Fruit fly (Drosophila melanogaster) ovary, adult (tissue): ENCODE data around the gene ng3.
A peak's percentile ranks its signal among the peaks of the same experiment; 100 is the strongest.
"Not testable (repeated sequence)": the region's sequence is repeated elsewhere in the genome, so short reads cannot be mapped to it uniquely, and the experiment has no call there.

Experiments
- CG17801 ChIP-seq: fragments of 200-800 bp; optimal IDR thresholded peaks from 2 replicates; lab custom pipeline; 2019; ENCODE audit warnings: missing biosample characterization, mild to moderate bottlenecking, missing genetic modification characterization, moderate library complexity; ENCODE audit not compliant: partially characterized antibody

Gene ng3

dm6 chrX:3241984-3242462, at the start of gene ng3, which contains the start of gene ng1:
Gene ng3, minus strand, starts transcription at chrX:3242084.
Gene ng1, plus strand, starts transcription at chrX:3242412.
- TF ChIP-seq CG17801 (GFP tag; lab: Kevin White, UChicago): no peak

- TF ChIP-seq CG17801 (GFP tag; lab: Kevin White, UChicago): no peak
These were observed 49.3 kb upstream of the ng3 start for dm6 chrX:3291071-3291660.

- no peak for TF ChIP-seq CG17801 (GFP tag; lab: Kevin White, UChicago)
These were observed 47.2 kb upstream of the ng3 start for dm6 chrX:3288909-3289706.

dm6 chrX:3288247-3288838, 46.5 kb upstream of the ng3 start:
- no peak for TF ChIP-seq CG17801 (GFP tag; lab: Kevin White, UChicago)

dm6 chrX:3281958-3282357, 40.1 kb upstream of the ng3 start:
- no peak for TF ChIP-seq CG17801 (GFP tag; lab: Kevin White, UChicago)

dm6 chrX:3273557-3273956, 31.7 kb upstream of the ng3 start:
- TF ChIP-seq CG17801 (GFP tag; lab: Kevin White, UChicago): no peak

dm6 chrX:3265828-3266227, 23.9 kb upstream of the ng3 start:
- peak; percentile 23 for TF ChIP-seq CG17801 (GFP tag; lab: Kevin White, UChicago)

dm6 chrX:3260536-3260935, 18.7 kb upstream of the ng3 start:
- no peak for TF ChIP-seq CG17801 (GFP tag; lab: Kevin White, UChicago)

- peak; percentile 12 for TF ChIP-seq CG17801 (GFP tag; lab: Kevin White, UChicago)
These were observed 13.9 kb upstream of the ng3 start for dm6 chrX:3255569-3256309.

dm6 chrX:3249789-3250188, 7.9 kb upstream of the ng3 start, which contains the start of gene Sgs4:
Gene Sgs4, plus strand, starts transcription at chrX:3250089.
- TF ChIP-seq CG17801 (GFP tag; lab: Kevin White, UChicago): no peak

- TF ChIP-seq CG17801 (GFP tag; lab: Kevin White, UChicago): no peak
These were observed 7.3 kb upstream of the ng3 start, which contains the start of gene Pig1 for dm6 chrX:3249189-3249588. Gene Pig1, minus strand, starts transcription at chrX:3249289.

- no peak for TF ChIP-seq CG17801 (GFP tag; lab: Kevin White, UChicago)
These were observed 2.2 kb upstream of the ng3 start, which contains the start of gene ng4 for dm6 chrX:3244120-3244519. Gene ng4, minus strand, starts transcription at chrX:3244220.

dm6 chrX:3240471-3240870, 1.4 kb downstream of the ng3 start, which contains the start of gene ng2:
Gene ng2, minus strand, starts transcription at chrX:3240571.
- not testable (repeated sequence) for TF ChIP-seq CG17801 (GFP tag; lab: Kevin White, UChicago)

- TF ChIP-seq CG17801 (GFP tag; lab: Kevin White, UChicago): no peak
These were observed 5.3 kb downstream of the ng3 start, which contains the start of gene CG14265 for dm6 chrX:3236586-3236985. Gene CG14265, minus strand, starts transcription at chrX:3236686.
